Worm (Caenorhabditis elegans): Measurements from ENCODE around the gene unc-98.

Gene unc-98

ce11 chrX:7583930-7584329 lies 10.5 kb upstream of the unc-98 start:
- TF ChIP-seq zag-1 (tag; optimal IDR thresholded peaks at IDR 0.05) (no peak), F16B12.6 (tag; optimal IDR thresholded peaks at IDR 0.05) (no peak), tbx-2 (tag; optimal IDR thresholded peaks at IDR 0.05) (peak; percentile 27), lin-14 (GFP tag; optimal IDR thresholded peaks at IDR 0.05) (peak; percentile 58), isw-1 (GFP tag; IDR thresholded peaks at IDR 0.05) (no peak), nhr-71 (tag; optimal IDR thresholded peaks at IDR 0.05) (peak; percentile 44), skn-1 (tag; optimal IDR thresholded peaks at IDR 0.05) (no peak), dsc-1 (tag; optimal IDR thresholded peaks at IDR 0.05) (no peak), elt-3 (tag; optimal IDR thresholded peaks at IDR 0.05) (peak in 5 of 6 experiments; percentile 78 to 95 (median 79)), blmp-1 (tag; optimal IDR thresholded peaks at IDR 0.05) (peak; percentile 59), ztf-11 (tag; optimal IDR thresholded peaks at IDR 0.05) (no peak), lsy-2 (tag; optimal IDR thresholded peaks at IDR 0.05) (peak in 1 of 2 experiments; percentile 5), unc-130 (tag; optimal IDR thresholded peaks at IDR 0.05) (peak; percentile 78), nhr-90 (tag; optimal IDR thresholded peaks at IDR 0.05; ENCODE audit: poor library complexity) (peak; percentile 29), lin-35 (GFP tag; optimal IDR thresholded peaks at IDR 0.05) (peak in 1 of 2 experiments; percentile 8), nhr-20 (tag; optimal IDR thresholded peaks at IDR 0.05) (peak; percentile 53), xbp-1 (tag; optimal IDR thresholded peaks at IDR 0.05) (no peak), snu-23 (GFP tag; optimal IDR thresholded peaks at IDR 0.05) (peak; percentile 3), nhr-12 (tag; optimal IDR thresholded peaks at IDR 0.05) (no peak), nhr-85 (tag) (peak; percentile 80)

ce11 chrX:7582223-7582622 lies 8.8 kb upstream of the unc-98 start:
- TF ChIP-seq lin-15B (tag; optimal IDR thresholded peaks at IDR 0.05) (no peak), fkh-4 (tag; optimal IDR thresholded peaks at IDR 0.05; ENCODE audit: borderline replicate concordance) (no peak), efl-1 (optimal IDR thresholded peaks at IDR 0.05) (no peak), efl-1 (GFP tag; optimal IDR thresholded peaks at IDR 0.05 in 1 of 2) (no peak), nhr-71 (tag; optimal IDR thresholded peaks at IDR 0.05) (no peak), zag-1 (tag; optimal IDR thresholded peaks at IDR 0.05) (no peak), lin-13 (GFP tag; optimal IDR thresholded peaks at IDR 0.05) (no peak)

ce11 chrX:7578308-7578707 lies 4.9 kb upstream of the unc-98 start:
- no peak for TF ChIP-seq lin-13 (GFP tag; optimal IDR thresholded peaks at IDR 0.05)
- no peak for TF ChIP-seq hlh-17 (GFP tag; optimal IDR thresholded peaks at IDR 0.05; ENCODE audit: borderline replicate concordance)
- no peak for TF ChIP-seq mep-1 (tag; optimal IDR thresholded peaks at IDR 0.05)
- TF ChIP-seq blmp-1 (tag; optimal IDR thresholded peaks at IDR 0.05), result peak; percentile 24
- TF ChIP-seq egl-13 (tag; optimal IDR thresholded peaks at IDR 0.05), result peak; percentile 8
- no peak for TF ChIP-seq grh-1 (GFP tag; IDR thresholded peaks at IDR 0.05)
- no peak for TF ChIP-seq isw-1 (GFP tag; IDR thresholded peaks at IDR 0.05)
- no peak for TF ChIP-seq nhr-47 (tag; optimal IDR thresholded peaks at IDR 0.05)
- TF ChIP-seq aha-1 (tag; optimal IDR thresholded peaks at IDR 0.05), result no peak
- no peak for TF ChIP-seq vab-15 (tag; optimal IDR thresholded peaks at IDR 0.05)
- TF ChIP-seq pqm-1 (tag; optimal IDR thresholded peaks at IDR 0.05), result peak; percentile 93
- TF ChIP-seq lir-3 (tag; optimal IDR thresholded peaks at IDR 0.05; ENCODE audit: poor library complexity), result no peak
- no peak for TF ChIP-seq tlp-1 (tag; optimal IDR thresholded peaks at IDR 0.05)
- TF ChIP-seq nhr-71 (tag; optimal IDR thresholded peaks at IDR 0.05), result peak; percentile 24
- TF ChIP-seq nhr-20 (tag; optimal IDR thresholded peaks at IDR 0.05), result peak; percentile 19
- peak; percentile 78 for TF ChIP-seq elt-2 (tag; optimal IDR thresholded peaks at IDR 0.05)
- TF ChIP-seq fkh-4 (tag; optimal IDR thresholded peaks at IDR 0.05; ENCODE audit: borderline replicate concordance), result no peak
- no peak for TF ChIP-seq unc-86 (tag; optimal IDR thresholded peaks at IDR 0.05)
- no peak for TF ChIP-seq egl-27 (tag; optimal IDR thresholded peaks at IDR 0.05)
- no peak for TF ChIP-seq ceh-8 (GFP tag; optimal IDR thresholded peaks at IDR 0.05)
- TF ChIP-seq fkh-8 (tag; optimal IDR thresholded peaks at IDR 0.05), result no peak
- TF ChIP-seq nhr-12 (tag; optimal IDR thresholded peaks at IDR 0.05), result no peak
- no peak for TF ChIP-seq efl-3 (GFP tag; optimal IDR thresholded peaks at IDR 0.05)
- TF ChIP-seq ets-5 (GFP tag; IDR thresholded peaks at IDR 0.05), result no peak
- no peak for TF ChIP-seq xbp-1 (tag; optimal IDR thresholded peaks at IDR 0.05)
- TF ChIP-seq aly-2 (tag; optimal IDR thresholded peaks at IDR 0.05), result no peak
- TF ChIP-seq jun-1 (tag; optimal IDR thresholded peaks at IDR 0.05), result no peak
- no peak for TF ChIP-seq fkh-10 (GFP tag; optimal IDR thresholded peaks at IDR 0.05)

Data from whole organism, L1 larva.